Worm (Caenorhabditis elegans): Measurements from ENCODE around the gene C44H4.8.

C44H4.8 gene

ce11 chrX:14602676-14603075 is 7.8 kb downstream of the C44H4.8 start, which contains the start of gene eor-2:
eor-2 (plus strand) TSS chrX:14603017.
- no peak for TF ChIP-seq unc-3 (GFP tag; conservative IDR thresholded peaks at IDR 0.05)
- TF ChIP-seq unc-3 (tag; optimal IDR thresholded peaks at IDR 0.05), result no peak
- TF ChIP-seq odd-2 (tag; optimal IDR thresholded peaks at IDR 0.05), result no peak
- TF ChIP-seq ref-2 (tag; optimal IDR thresholded peaks at IDR 0.05), result peak; percentile 49
- no peak for TF ChIP-seq elt-2 (tag; optimal IDR thresholded peaks at IDR 0.05)
- TF ChIP-seq ceh-45 (GFP tag; IDR thresholded peaks at IDR 0.05), result no peak
- no peak for TF ChIP-seq ceh-22 (tag; optimal IDR thresholded peaks at IDR 0.05)
- no peak for TF ChIP-seq fax-1 (tag; optimal IDR thresholded peaks at IDR 0.05)
- TF ChIP-seq hlh-15 (tag; optimal IDR thresholded peaks at IDR 0.05), result no peak
- no peak for TF ChIP-seq nhr-232 (tag; optimal IDR thresholded peaks at IDR 0.05)
- TF ChIP-seq che-1 (tag; optimal IDR thresholded peaks at IDR 0.05), result no peak
- peak; percentile 24 for TF ChIP-seq ceh-18 (tag; optimal IDR thresholded peaks at IDR 0.05)
- peak; percentile 37 for TF ChIP-seq ceh-2 (tag; optimal IDR thresholded peaks at IDR 0.05)
- TF ChIP-seq unc-55 (GFP tag; optimal IDR thresholded peaks at IDR 0.05), result peak; percentile 61
- peak; percentile 13 for TF ChIP-seq K09A11.1 (tag; optimal IDR thresholded peaks at IDR 0.05; ENCODE audit: insufficient read depth)
- TF ChIP-seq C08G9.2 (tag; optimal IDR thresholded peaks at IDR 0.05), result peak; percentile 44
- TF ChIP-seq pros-1 (tag; optimal IDR thresholded peaks at IDR 0.05), result peak; percentile 30
- TF ChIP-seq ztf-16 (tag; optimal IDR thresholded peaks at IDR 0.05), result no peak
- TF ChIP-seq fkh-6 (tag; optimal IDR thresholded peaks at IDR 0.05), result no peak
- TF ChIP-seq ceh-19 (GFP tag; optimal IDR thresholded peaks at IDR 0.05), result peak; percentile 27
- TF ChIP-seq rnt-1 (tag; optimal IDR thresholded peaks at IDR 0.05), result peak; percentile 17
- TF ChIP-seq npax-4 (tag; optimal IDR thresholded peaks at IDR 0.05), result no peak
- no peak for TF ChIP-seq zip-5 (tag; optimal IDR thresholded peaks at IDR 0.05)
- TF ChIP-seq tbx-2 (tag; optimal IDR thresholded peaks at IDR 0.05), result peak; percentile 42
- TF ChIP-seq ceh-48 (tag; optimal IDR thresholded peaks at IDR 0.05), result peak; percentile 91
- TF ChIP-seq nfya-1 (tag; optimal IDR thresholded peaks at IDR 0.05), result peak; percentile 79
- peak; percentile 60 for TF ChIP-seq unc-42 (tag; optimal IDR thresholded peaks at IDR 0.05)
- no peak for TF ChIP-seq hlh-13 (GFP tag; optimal IDR thresholded peaks at IDR 0.05)
- TF ChIP-seq ceh-31 (tag; optimal IDR thresholded peaks at IDR 0.05), result peak; percentile 86
- TF ChIP-seq ceh-24 (tag; optimal IDR thresholded peaks at IDR 0.05), result no peak
- TF ChIP-seq tbx-7 (tag; optimal IDR thresholded peaks at IDR 0.05), result no peak
- TF ChIP-seq pag-3 (tag; optimal IDR thresholded peaks at IDR 0.05; ENCODE audit: borderline replicate concordance), result no peak
- no peak for TF ChIP-seq sox-2 (GFP tag; IDR thresholded peaks at IDR 0.05)
- TF ChIP-seq ama-1 (optimal IDR thresholded peaks at IDR 0.05), result no peak
- TF ChIP-seq gmeb-2 (tag; optimal IDR thresholded peaks at IDR 0.05), result no peak
- no peak for TF ChIP-seq ttx-3 (tag; optimal IDR thresholded peaks at IDR 0.05)
- no peak for TF ChIP-seq hlh-6 (tag; optimal IDR thresholded peaks at IDR 0.05)
- no peak for TF ChIP-seq elt-4 (tag; optimal IDR thresholded peaks at IDR 0.05)
- TF ChIP-seq dmd-4 (tag; optimal IDR thresholded peaks at IDR 0.05; ENCODE audit: borderline replicate concordance), result no peak
- TF ChIP-seq pax-1 (tag; optimal IDR thresholded peaks at IDR 0.05), result peak; percentile 33
- no peak for TF ChIP-seq ets-4 (tag; optimal IDR thresholded peaks at IDR 0.05)
- TF ChIP-seq sdc-2 (tag; optimal IDR thresholded peaks at IDR 0.05), result peak; percentile 74
- peak; percentile 72 for TF ChIP-seq ceh-34 (tag; optimal IDR thresholded peaks at IDR 0.05)
- TF ChIP-seq hlh-30 (tag; optimal IDR thresholded peaks at IDR 0.05; ENCODE audit: insufficient read depth), result peak; percentile 95
- TF ChIP-seq pat-9 (tag; optimal IDR thresholded peaks at IDR 0.05), result no peak
- no peak for TF ChIP-seq fkh-10 (GFP tag; optimal IDR thresholded peaks at IDR 0.05)
- peak; percentile 37 for TF ChIP-seq F13H6.1 (tag; optimal IDR thresholded peaks at IDR 0.05)
- TF ChIP-seq nhr-11 (tag; optimal IDR thresholded peaks at IDR 0.05), result no peak
- no peak for TF ChIP-seq ahr-1 (tag; optimal IDR thresholded peaks at IDR 0.05)
- TF ChIP-seq lin-11 (tag; optimal IDR thresholded peaks at IDR 0.05), result no peak
- TF ChIP-seq syd-9 (tag; optimal IDR thresholded peaks at IDR 0.05), result peak; percentile 46
